Worm (Caenorhabditis elegans): ENCODE results near the gene set-4.

set-4 gene

DNA sequence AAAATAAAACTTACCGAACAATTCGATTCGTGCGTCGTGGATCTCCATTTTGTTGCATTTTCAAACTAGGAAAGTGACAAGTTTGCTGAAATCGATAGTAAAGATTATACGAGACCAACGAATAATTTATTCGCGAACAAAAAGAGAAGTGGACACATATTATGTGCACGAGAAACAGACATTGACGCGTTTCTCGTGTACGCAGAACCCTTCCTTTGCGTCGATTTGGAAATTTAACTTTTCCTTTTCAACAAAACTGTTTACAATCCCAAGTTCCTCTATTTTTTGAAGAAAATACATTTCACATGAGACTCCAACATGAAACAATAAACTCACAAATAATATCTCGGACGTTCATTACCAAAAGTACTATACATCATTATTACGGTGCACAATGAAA is 29.7 kb upstream of the set-4 start, which contains the start of gene K10B2.4:
K10B2.4 (minus strand) TSS at position 138 of the 400 bp plus-strand sequence.
- TF ChIP-seq sptf-1 (tag; optimal IDR thresholded peaks at IDR 0.05) = peak; percentile 3
- peak; percentile 72 for TF ChIP-seq mep-1 (tag; optimal IDR thresholded peaks at IDR 0.05)
- peak; percentile 21 for TF ChIP-seq M03D4.4 (tag; optimal IDR thresholded peaks at IDR 0.05)
- TF ChIP-seq lin-13 (tag; optimal IDR thresholded peaks at IDR 0.05) = peak; percentile 62
- TF ChIP-seq elt-3 (tag; optimal IDR thresholded peaks at IDR 0.05) = no peak
- TF ChIP-seq flh-1 (GFP tag; optimal IDR thresholded peaks at IDR 0.05) = no peak
- no peak for TF ChIP-seq nhr-76 (tag; optimal IDR thresholded peaks at IDR 0.05)
- peak; percentile 0 for TF ChIP-seq cnd-1 (tag; optimal IDR thresholded peaks at IDR 0.05)
- TF ChIP-seq hlh-1 (tag; optimal IDR thresholded peaks at IDR 0.05) = peak; percentile 27
- TF ChIP-seq unc-120 (tag; optimal IDR thresholded peaks at IDR 0.05; ENCODE audit: poor library complexity, severe bottlenecking) = peak; percentile 65
- TF ChIP-seq drap-1 (GFP tag; optimal IDR thresholded peaks at IDR 0.05) = peak; percentile 8
- TF ChIP-seq elt-1 (tag; optimal IDR thresholded peaks at IDR 0.05; ENCODE audit: borderline replicate concordance, insufficient read depth) = no peak
- peak; percentile 2 for TF ChIP-seq pha-4 (tag; optimal IDR thresholded peaks at IDR 0.05)
- peak; percentile 57 for TF ChIP-seq lsy-2 (tag; optimal IDR thresholded peaks at IDR 0.05)
- no peak for TF ChIP-seq nhr-2 (tag; optimal IDR thresholded peaks at IDR 0.05)

DNA sequence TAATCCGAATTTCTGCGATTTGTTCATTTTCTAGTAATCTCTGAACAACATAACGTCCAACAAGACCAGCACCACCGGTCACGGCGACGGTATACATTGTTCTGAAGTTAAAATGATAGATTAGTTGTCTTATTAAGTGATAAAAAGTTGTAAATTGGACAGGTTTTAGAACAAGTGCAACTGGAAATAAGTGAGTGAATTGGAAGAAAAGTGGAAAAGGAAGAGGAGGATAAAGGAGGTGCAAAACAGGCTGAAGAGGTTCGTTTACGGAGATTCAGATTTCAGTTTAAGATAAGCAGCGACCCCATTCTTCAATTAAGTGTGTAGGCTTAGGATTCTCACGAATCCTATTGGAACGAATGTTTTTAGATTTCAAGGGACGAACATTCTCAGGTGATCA is 27.8 kb upstream of the set-4 start, which contains the start of gene C32D5.12:
C32D5.12 (minus strand) TSS at position 101 of the 400 bp plus-strand sequence.
- TF ChIP-seq unc-120 (tag; optimal IDR thresholded peaks at IDR 0.05; ENCODE audit: poor library complexity, severe bottlenecking) = no peak
- TF ChIP-seq blmp-1 (tag; optimal IDR thresholded peaks at IDR 0.05) = no peak
- TF ChIP-seq M03D4.4 (tag; optimal IDR thresholded peaks at IDR 0.05) = no peak
- no peak for TF ChIP-seq ham-2 (GFP tag; optimal IDR thresholded peaks at IDR 0.05)
- TF ChIP-seq ztf-11 (tag; optimal IDR thresholded peaks at IDR 0.05) = no peak
- TF ChIP-seq unc-62 (GFP tag; optimal IDR thresholded peaks at IDR 0.05) = no peak
- no peak for TF ChIP-seq snpc-4 (tag; optimal IDR thresholded peaks at IDR 0.05)
- TF ChIP-seq mab-5 (tag; optimal IDR thresholded peaks at IDR 0.05) = no peak
- no peak for TF ChIP-seq nhr-2 (tag; optimal IDR thresholded peaks at IDR 0.05)
- no peak for TF ChIP-seq sem-2 (GFP tag; optimal IDR thresholded peaks at IDR 0.05)
- no peak for TF ChIP-seq sptf-1 (tag; optimal IDR thresholded peaks at IDR 0.05)
- TF ChIP-seq pha-4 (tag; optimal IDR thresholded peaks at IDR 0.05) = no peak
- TF ChIP-seq mls-2 (tag; optimal IDR thresholded peaks at IDR 0.05) = no peak
- no peak for TF ChIP-seq nhr-28 (tag; optimal IDR thresholded peaks at IDR 0.05)
- no peak for TF ChIP-seq lin-32 (GFP tag; optimal IDR thresholded peaks at IDR 0.05)
- no peak for TF ChIP-seq ceh-83 (GFP tag; optimal IDR thresholded peaks at IDR 0.05)
- TF ChIP-seq mep-1 (tag; optimal IDR thresholded peaks at IDR 0.05) = no peak

DNA sequence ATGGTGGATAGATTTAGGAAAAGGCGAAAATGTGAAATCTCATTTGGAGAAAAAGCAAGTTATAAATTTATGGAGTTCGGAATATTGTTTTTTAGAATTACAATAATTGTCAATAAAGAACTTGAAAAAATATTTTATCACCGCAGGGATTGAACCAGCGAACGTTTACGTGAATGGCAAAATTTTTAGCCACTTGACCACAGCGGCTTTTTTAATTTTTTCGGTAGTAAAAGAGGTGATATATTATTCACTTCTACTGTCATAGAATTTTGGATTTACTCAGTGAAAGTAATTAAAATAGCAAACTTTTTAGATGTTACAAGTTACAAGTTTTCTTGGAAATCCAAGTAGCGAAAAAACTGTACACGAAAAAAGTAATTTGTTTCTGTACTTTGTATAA is 27.1 kb upstream of the set-4 start:
- TF ChIP-seq zip-8 (tag; optimal IDR thresholded peaks at IDR 0.05) (no peak), tbx-8 (GFP tag; optimal IDR thresholded peaks at IDR 0.05) (no peak)

DNA sequence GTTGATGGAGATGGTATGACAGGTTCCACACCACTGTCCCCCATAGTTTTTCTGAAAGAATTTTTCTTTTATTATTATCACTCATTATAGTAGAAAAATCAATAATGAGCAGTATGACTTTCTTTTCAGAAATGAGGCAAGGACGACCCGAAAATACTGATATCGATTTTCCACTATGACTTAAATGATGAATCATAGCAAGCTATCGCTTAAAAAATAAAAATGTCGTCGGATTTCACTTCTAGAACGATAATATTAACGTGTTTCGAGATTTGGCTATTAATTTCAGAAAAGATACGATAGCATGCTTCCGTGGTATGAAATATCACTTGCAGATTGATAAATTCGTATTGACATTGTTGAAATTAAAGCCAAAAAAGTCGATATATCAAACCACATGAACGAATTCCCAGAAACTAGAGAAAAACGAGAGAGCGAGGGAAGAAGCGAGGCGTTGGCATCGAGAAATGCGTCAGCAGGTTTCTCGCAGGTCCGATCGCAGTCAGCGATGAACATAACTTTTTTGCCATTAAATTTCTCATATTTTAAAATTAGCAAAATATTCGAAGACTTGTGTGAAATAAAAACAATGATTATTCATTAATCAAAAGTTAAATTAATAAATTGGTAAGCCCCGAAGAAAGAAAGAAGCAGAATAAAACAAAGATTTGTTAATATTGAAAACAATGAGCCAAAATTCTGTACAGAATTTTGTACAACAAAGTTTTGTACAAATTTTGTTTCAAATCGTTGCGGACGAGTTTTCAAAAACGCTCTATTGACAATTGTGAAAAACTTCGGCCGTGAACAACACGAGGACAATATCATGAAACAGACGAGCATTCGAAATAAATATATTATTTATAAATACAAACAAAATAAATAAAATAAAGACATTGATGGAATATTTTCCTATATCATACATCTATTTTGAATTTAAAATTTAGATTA is 24.5 kb upstream of the set-4 start, which contains the start of gene C32D5.11:
C32D5.11 (minus strand) TSS at position 51 of the 951 bp plus-strand sequence.
- TF ChIP-seq lin-13 (tag; optimal IDR thresholded peaks at IDR 0.05) (peak; percentile 52), ces-1 (GFP tag; optimal IDR thresholded peaks at IDR 0.05) (peak; percentile 20), ztf-11 (tag; optimal IDR thresholded peaks at IDR 0.05) (no peak), hlh-1 (tag; optimal IDR thresholded peaks at IDR 0.05) (peak; percentile 37), unc-120 (tag; optimal IDR thresholded peaks at IDR 0.05; ENCODE audit: poor library complexity, severe bottlenecking) (peak; percentile 16), sptf-1 (tag; optimal IDR thresholded peaks at IDR 0.05) (peak; percentile 55), bed-3 (GFP tag; optimal IDR thresholded peaks at IDR 0.05) (no peak), unc-62 (GFP tag; optimal IDR thresholded peaks at IDR 0.05) (no peak), tbx-8 (GFP tag; optimal IDR thresholded peaks at IDR 0.05) (no peak), mep-1 (tag; optimal IDR thresholded peaks at IDR 0.05) (peak; percentile 53), lsy-2 (tag; optimal IDR thresholded peaks at IDR 0.05) (peak; percentile 38), nhr-12 (tag; optimal IDR thresholded peaks at IDR 0.05) (no peak)
